Worm (Caenorhabditis elegans): ENCODE measurements around the gene clk-2.

ce11 chrIII:7552859-7553258, 34.5 kb upstream of the clk-2 start:
- TF ChIP-seq hnd-1 (tag; optimal IDR thresholded peaks at IDR 0.05) = no peak
- TF ChIP-seq B0310.2 (tag; optimal IDR thresholded peaks at IDR 0.05) = no peak
- TF ChIP-seq F13C5.2 (tag; optimal IDR thresholded peaks at IDR 0.05) = no peak
- no peak for TF ChIP-seq flt-1 (GFP tag; IDR thresholded peaks at IDR 0.05)
- TF ChIP-seq pes-1 (GFP tag; IDR thresholded peaks at IDR 0.05) = no peak
- no peak for TF ChIP-seq ama-1 (optimal IDR thresholded peaks at IDR 0.05)
- TF ChIP-seq sea-1 (GFP tag; conservative IDR thresholded peaks at IDR 0.05) = no peak
- TF ChIP-seq tra-4 (tag; optimal IDR thresholded peaks at IDR 0.05) = no peak
- no peak for TF ChIP-seq ceh-13 (GFP tag; optimal IDR thresholded peaks at IDR 0.05)
- TF ChIP-seq ceh-36 (tag; optimal IDR thresholded peaks at IDR 0.05) = no peak
- TF ChIP-seq hmbx-1 (tag; optimal IDR thresholded peaks at IDR 0.05) = no peak
- no peak for TF ChIP-seq ets-7 (tag; optimal IDR thresholded peaks at IDR 0.05)
- TF ChIP-seq hmg-4 (GFP tag; optimal IDR thresholded peaks at IDR 0.05) = no peak
- no peak for TF ChIP-seq scrt-1 (GFP tag; IDR thresholded peaks at IDR 0.05)

Measured in whole organism, early embryonic.